Worm (Caenorhabditis elegans) whole organism, L3 larva: ENCODE data around the gene hlh-29.

Experiments
- ZK546.5 ChIP-seq: sonication (generic microtip); optimal IDR thresholded peaks from 2 replicates; lab custom pipeline; 2017; ENCODE audit warnings: missing biosample characterization, missing genetic modification characterization
- ceh-82 ChIP-seq: fragments of 150-350 bp; optimal IDR thresholded peaks from 2 replicates; lab custom pipeline; 2014; ENCODE audit warnings: missing biosample characterization, missing genetic modification characterization
- elt-1 ChIP-seq: fragments of 150-350 bp; optimal IDR thresholded peaks from 2 replicates; lab custom pipeline; 2014; ENCODE audit warnings: missing biosample characterization, missing genetic modification characterization
- jun-1 ChIP-seq: fragments of 150-350 bp; optimal IDR thresholded peaks from 2 replicates; lab custom pipeline; 2014; ENCODE audit warnings: missing biosample characterization, missing genetic modification reagents, missing genetic modification characterization
- lin-15B ChIP-seq: fragments of 150-350 bp; optimal IDR thresholded peaks from 2 replicates; lab custom pipeline; 2014; ENCODE audit warnings: missing biosample characterization, missing genetic modification characterization
- lin-39 ChIP-seq: fragments of 150-350 bp; optimal IDR thresholded peaks from 2 replicates; lab custom pipeline; 2018; ENCODE audit warnings: missing biosample characterization, missing genetic modification reagents, missing genetic modification characterization
- nhr-12 ChIP-seq: fragments of 150-350 bp; optimal IDR thresholded peaks from 2 replicates; lab custom pipeline; 2014; ENCODE audit warnings: missing biosample characterization, missing genetic modification characterization
- nhr-67 ChIP-seq: fragments of 150-350 bp; optimal IDR thresholded peaks from 2 replicates; lab custom pipeline; 2014; ENCODE audit warnings: missing biosample characterization, missing genetic modification characterization
- nhr-76 ChIP-seq: fragments of 150-350 bp; sonication (generic microtip); optimal IDR thresholded peaks from 5 replicates; lab custom pipeline; 2014; ENCODE audit warnings: missing biosample characterization, missing genetic modification characterization
- nhr-77 ChIP-seq: fragments of 150-350 bp; optimal IDR thresholded peaks from 2 replicates; lab custom pipeline; 2014; ENCODE audit warnings: missing biosample characterization, missing genetic modification characterization
- pha-4 ChIP-seq: fragments of 150-350 bp; optimal IDR thresholded peaks from 2 replicates; lab custom pipeline; 2014; ENCODE audit warnings: missing biosample characterization, missing genetic modification reagents, missing genetic modification characterization
- snpc-4 ChIP-seq: fragments of 150-350 bp; optimal IDR thresholded peaks from 2 replicates; lab custom pipeline; 2014; ENCODE audit warnings: missing biosample characterization, missing genetic modification characterization
- unc-39 ChIP-seq: sonication (generic microtip); optimal IDR thresholded peaks from 4 replicates; lab custom pipeline; 2017; ENCODE audit warnings: missing biosample characterization, missing genetic modification characterization
- unc-62 ChIP-seq: fragments of 150-350 bp; sonication (generic microtip); optimal IDR thresholded peaks from 4 replicates; lab custom pipeline; 2014; ENCODE audit warnings: missing biosample characterization, missing genetic modification reagents, missing genetic modification characterization

DNA sequence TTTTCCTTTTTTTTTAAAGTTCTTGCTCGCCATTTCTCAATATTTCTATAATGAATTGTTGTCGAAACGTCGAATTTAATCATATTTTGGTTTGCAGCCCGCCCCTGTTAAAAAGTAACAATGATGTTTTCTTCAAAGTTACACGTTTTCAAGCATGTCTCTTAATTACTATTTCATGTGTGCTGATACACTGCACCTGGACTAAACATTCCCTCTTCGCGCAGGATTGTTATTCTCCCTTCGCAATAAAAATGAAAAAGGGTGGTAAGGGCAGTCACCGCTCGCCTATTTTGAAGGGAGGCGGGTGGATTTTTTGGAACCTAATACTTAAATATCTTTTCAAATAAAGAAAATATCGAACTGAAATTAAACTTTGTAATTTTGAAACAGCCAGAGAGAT is 2.9 kb downstream of the hlh-29 start:
- TF ChIP-seq unc-39 (tag; lab: Kevin White, UChicago) (no peak), nhr-76 (tag; lab: Kevin White, UChicago) (no peak), jun-1 (tag; lab: Kevin White, UChicago) (no peak), nhr-77 (tag; lab: Kevin White, UChicago) (no peak), nhr-67 (no peak), snpc-4 (tag; lab: Kevin White, UChicago) (no peak), nhr-12 (no peak), ceh-82 (tag; lab: Kevin White, UChicago) (no peak), ZK546.5 (tag; lab: Kevin White, UChicago) (no peak), unc-62 (GFP tag; lab: Kevin White, UChicago) (no peak), lin-39 (tag; lab: Kevin White, UChicago) (no peak), pha-4 (tag; lab: Kevin White, UChicago) (peak; percentile 30), lin-15B (tag; lab: Kevin White, UChicago) (no peak), elt-1 (no peak)
